Worm (Caenorhabditis elegans) whole organism, L2 larva: ENCODE measurements around the gene F58E6.13.

ENCODE experiments used
- C34F6.9 ChIP-seq: fragments of 150-350 bp; optimal IDR thresholded peaks from 2 replicates; lab custom pipeline; 2014; ENCODE audit warnings: missing biosample characterization, missing genetic modification characterization
- F13H6.1 ChIP-seq: sonication (generic microtip); optimal IDR thresholded peaks from 2 replicates; lab custom pipeline; 2016; ENCODE audit warnings: missing genetic modification characterization, missing compliant biosample characterization
- R02D3.7 ChIP-seq: fragments of 150-350 bp; optimal IDR thresholded peaks from 2 replicates; lab custom pipeline; 2014; ENCODE audit warnings: missing biosample characterization, missing genetic modification characterization
- Y55F3AM.14 ChIP-seq: fragments of 200-800 bp; sonication (Bioruptor generic); optimal IDR thresholded peaks from 2 replicates; lab custom pipeline; 2018; ENCODE audit warnings: mild to moderate bottlenecking, missing genetic modification characterization, missing compliant biosample characterization
- ZK546.5 ChIP-seq: sonication (generic microtip); optimal IDR thresholded peaks from 2 replicates; lab custom pipeline; 2017; ENCODE audit warnings: missing biosample characterization, missing genetic modification characterization
- alr-1 ChIP-seq: fragments of 150-350 bp; optimal IDR thresholded peaks from 2 replicates; lab custom pipeline; 2014; ENCODE audit warnings: missing biosample characterization, missing genetic modification characterization
- aly-2 ChIP-seq: fragments of 150-350 bp; optimal IDR thresholded peaks from 2 replicates; lab custom pipeline; 2014; ENCODE audit warnings: missing biosample characterization, missing genetic modification characterization
- ama-1 ChIP-seq: fragments of 150-350 bp; optimal IDR thresholded peaks from 2 replicates; lab custom pipeline; 2018; ENCODE audit warnings: inconsistent platforms
- blmp-1 ChIP-seq: sonication (generic microtip); optimal IDR thresholded peaks from 2 replicates; lab custom pipeline; 2017; ENCODE audit warnings: missing genetic modification characterization, mild to moderate bottlenecking, missing compliant biosample characterization, antibody characterized with exemption, moderate library complexity; ENCODE audit not compliant: insufficient read depth
- ceh-16 ChIP-seq: fragments of 150-350 bp; optimal IDR thresholded peaks from 2 replicates; lab custom pipeline; 2014; ENCODE audit warnings: missing biosample characterization, missing genetic modification characterization
- ceh-82 ChIP-seq: fragments of 150-350 bp; optimal IDR thresholded peaks from 2 replicates; lab custom pipeline; 2014; ENCODE audit warnings: missing biosample characterization, missing genetic modification characterization
- crh-2 ChIP-seq: sonication (generic microtip); optimal IDR thresholded peaks from 2 replicates; lab custom pipeline; 2017; ENCODE audit warnings: missing biosample characterization, missing genetic modification characterization
- dmd-4 ChIP-seq: sonication (generic microtip); optimal IDR thresholded peaks from 2 replicates; lab custom pipeline; 2017; ENCODE audit warnings: missing biosample characterization, missing genetic modification characterization
- egl-27 ChIP-seq: sonication (generic microtip); optimal IDR thresholded peaks from 3 replicates; lab custom pipeline; 2017; ENCODE audit warnings: missing biosample characterization, missing genetic modification reagents, missing genetic modification characterization
- elt-1 ChIP-seq: fragments of 150-350 bp; optimal IDR thresholded peaks from 2 replicates; lab custom pipeline; 2014; ENCODE audit warnings: missing biosample characterization, missing genetic modification characterization
- elt-3 ChIP-seq: sonication (generic microtip); optimal IDR thresholded peaks from 2 replicates; lab custom pipeline; 2017; ENCODE audit warnings: missing biosample characterization, missing genetic modification characterization
- fos-1 ChIP-seq: fragments of 150-350 bp; optimal IDR thresholded peaks from 2 replicates; lab custom pipeline; 2014; ENCODE audit warnings: missing biosample characterization, missing genetic modification characterization
- gmeb-1 ChIP-seq: fragments of 150-350 bp; optimal IDR thresholded peaks from 2 replicates; lab custom pipeline; 2014; ENCODE audit warnings: missing biosample characterization, missing genetic modification characterization
- lin-11 ChIP-seq: fragments of 150-350 bp; sonication (generic microtip); optimal IDR thresholded peaks from 2 replicates; lab custom pipeline; 2014; ENCODE audit warnings: missing biosample characterization, missing genetic modification characterization, inconsistent platforms, mixed read lengths
- lin-13 ChIP-seq: fragments of 150-350 bp; optimal IDR thresholded peaks from 2 replicates; lab custom pipeline; 2014; ENCODE audit warnings: missing biosample characterization, missing genetic modification reagents, missing genetic modification characterization
- lin-39 ChIP-seq: fragments of 150-350 bp; optimal IDR thresholded peaks from 2 replicates; lab custom pipeline; 2014; ENCODE audit warnings: missing biosample characterization, missing genetic modification reagents, missing genetic modification characterization
- lsy-2 ChIP-seq, 2 experiments: fragments of 150-350 bp in 1 of 2; sonication (generic microtip) in 1 of 2; optimal IDR thresholded peaks; 2 replicates each; lab custom pipeline; 2014 to 2017; ENCODE audit warnings: missing biosample characterization in 2 of 2, missing genetic modification characterization in 2 of 2
- mab-5 ChIP-seq: fragments of 150-350 bp; optimal IDR thresholded peaks from 2 replicates; lab custom pipeline; 2014; ENCODE audit warnings: missing biosample characterization, missing genetic modification characterization
- mbf-1 ChIP-seq: sonication (generic microtip); optimal IDR thresholded peaks from 2 replicates; lab custom pipeline; 2017; ENCODE audit warnings: missing biosample characterization, missing genetic modification characterization
- mdl-1 ChIP-seq, 2 experiments: fragments of 150-350 bp in 1 of 2; sonication (generic microtip) in 1 of 2; optimal IDR thresholded peaks; 2 replicates each; lab custom pipeline; 2017; ENCODE audit warnings: missing biosample characterization in 2 of 2, missing genetic modification characterization in 2 of 2
- nhr-10 ChIP-seq: sonication (generic microtip); optimal IDR thresholded peaks from 2 replicates; lab custom pipeline; 2017; ENCODE audit warnings: missing biosample characterization, missing genetic modification characterization
- nhr-11 ChIP-seq: fragments of 150-350 bp; optimal IDR thresholded peaks from 2 replicates; lab custom pipeline; 2014; ENCODE audit warnings: missing biosample characterization, missing genetic modification characterization
- nhr-12 ChIP-seq: fragments of 150-350 bp; optimal IDR thresholded peaks from 2 replicates; lab custom pipeline; 2014; ENCODE audit warnings: missing biosample characterization, missing genetic modification characterization
- nhr-129 ChIP-seq: fragments of 150-350 bp; optimal IDR thresholded peaks from 2 replicates; lab custom pipeline; 2014; ENCODE audit warnings: missing biosample characterization, missing genetic modification characterization
- nhr-21 ChIP-seq: fragments of 150-350 bp; optimal IDR thresholded peaks from 2 replicates; lab custom pipeline; 2014; ENCODE audit warnings: missing biosample characterization, missing genetic modification characterization
- nhr-23 ChIP-seq: fragments of 150-350 bp; optimal IDR thresholded peaks from 2 replicates; lab custom pipeline; 2014; ENCODE audit warnings: missing biosample characterization, missing genetic modification reagents, missing genetic modification characterization
- nhr-237 ChIP-seq: fragments of 150-350 bp; optimal IDR thresholded peaks from 2 replicates; lab custom pipeline; 2014; ENCODE audit warnings: missing biosample characterization, missing genetic modification characterization
- nhr-25 ChIP-seq: fragments of 150-350 bp; sonication (generic microtip); optimal IDR thresholded peaks from 3 replicates; lab custom pipeline; 2014; ENCODE audit warnings: missing biosample characterization, missing genetic modification characterization
- nhr-6 ChIP-seq: fragments of 150-350 bp; optimal IDR thresholded peaks from 2 replicates; lab custom pipeline; 2014; ENCODE audit warnings: missing biosample characterization, missing genetic modification characterization
- nhr-77 ChIP-seq: fragments of 150-350 bp; optimal IDR thresholded peaks from 2 replicates; lab custom pipeline; 2014; ENCODE audit warnings: missing biosample characterization, missing genetic modification characterization
- peb-1 ChIP-seq: fragments of 150-350 bp; optimal IDR thresholded peaks from 2 replicates; lab custom pipeline; 2014; ENCODE audit warnings: missing biosample characterization, missing genetic modification characterization
- sem-4 ChIP-seq: fragments of 150-350 bp; optimal IDR thresholded peaks from 2 replicates; lab custom pipeline; 2014; ENCODE audit warnings: missing biosample characterization, missing genetic modification reagents, missing genetic modification characterization
- skn-1 ChIP-seq: sonication (generic microtip); optimal IDR thresholded peaks from 2 replicates; lab custom pipeline; 2017; ENCODE audit warnings: missing biosample characterization, missing genetic modification characterization
- sma-3 ChIP-seq: sonication (generic microtip); optimal IDR thresholded peaks from 2 replicates; lab custom pipeline; 2016; ENCODE audit warnings: missing genetic modification reagents, missing genetic modification characterization, missing compliant biosample characterization
- sma-9 ChIP-seq, 2 experiments: fragments of 150-350 bp in 1 of 2; sonication (generic microtip) in 1 of 2; optimal IDR thresholded peaks; 2 replicates each; lab custom pipeline; 2014 to 2016; ENCODE audit warnings: missing genetic modification characterization in 2 of 2, mild to moderate bottlenecking in 1 of 2, missing biosample characterization in 1 of 2, missing compliant biosample characterization in 1 of 2, missing genetic modification reagents in 1 of 2, moderate library complexity in 1 of 2
- snpc-4 ChIP-seq: fragments of 150-350 bp; optimal IDR thresholded peaks from 2 replicates; lab custom pipeline; 2014; ENCODE audit warnings: missing biosample characterization, missing genetic modification characterization
- unc-39 ChIP-seq: fragments of 150-350 bp; optimal IDR thresholded peaks from 2 replicates; lab custom pipeline; 2014; ENCODE audit warnings: missing biosample characterization, missing genetic modification characterization
- unc-55 ChIP-seq: fragments of 150-350 bp; sonication (generic microtip); optimal IDR thresholded peaks from 3 replicates; lab custom pipeline; 2014; ENCODE audit warnings: missing biosample characterization, missing genetic modification reagents, missing genetic modification characterization
- unc-62 ChIP-seq: fragments of 150-350 bp; optimal IDR thresholded peaks from 2 replicates; lab custom pipeline; 2014; ENCODE audit warnings: missing biosample characterization, missing genetic modification reagents, missing genetic modification characterization
- zag-1 ChIP-seq: fragments of 150-350 bp; optimal IDR thresholded peaks from 2 replicates; lab custom pipeline; 2014; ENCODE audit warnings: missing biosample characterization, missing genetic modification characterization
- ztf-1 ChIP-seq: fragments of 200-800 bp; sonication (Bioruptor generic); conservative IDR thresholded peaks from 2 replicates; pipeline ENCODE4 v1.3.6; 2022; ENCODE audit warnings: missing genetic modification characterization, missing compliant biosample characterization
- ztf-11 ChIP-seq: sonication (generic microtip); optimal IDR thresholded peaks from 2 replicates; lab custom pipeline; 2017; ENCODE audit warnings: missing biosample characterization, missing genetic modification characterization
- ztf-4 ChIP-seq: fragments of 150-350 bp; optimal IDR thresholded peaks from 2 replicates; lab custom pipeline; 2014; ENCODE audit warnings: missing biosample characterization, missing genetic modification characterization

The F58E6.13 gene

DNA sequence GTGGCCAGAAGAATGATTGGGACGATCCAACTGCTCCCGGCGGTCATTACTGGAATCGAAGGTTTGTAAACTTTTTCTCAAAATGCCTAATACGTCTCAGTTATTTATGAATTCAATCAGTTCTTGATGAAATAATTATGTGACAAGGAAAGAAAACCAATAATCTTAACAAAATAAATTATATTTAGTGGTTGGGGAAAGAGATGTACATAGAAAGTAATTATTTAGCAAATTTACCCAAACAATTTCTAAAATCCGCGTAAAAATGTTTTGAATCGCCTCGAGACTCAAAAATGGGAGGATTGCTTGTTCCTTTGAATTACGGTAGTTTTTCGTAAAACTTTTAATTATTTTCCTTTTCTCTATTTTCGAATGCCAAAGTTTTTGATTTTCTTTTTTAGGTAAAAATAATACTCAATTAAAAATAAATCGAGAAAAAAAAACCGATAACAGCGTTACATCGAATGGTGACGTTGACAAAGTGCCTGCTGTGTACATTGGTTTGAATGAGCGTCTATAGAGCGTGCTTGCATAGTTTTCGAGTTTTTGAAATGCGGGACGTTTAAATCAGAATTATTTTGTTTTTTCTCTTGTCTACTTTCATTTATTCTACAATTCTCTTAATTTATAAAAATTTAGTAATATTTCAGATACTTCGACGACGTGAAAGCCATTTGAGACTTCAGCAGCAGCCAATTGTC lies 15.4 kb upstream of the F58E6.13 start, which contains the start of the genes aagr-3 and drap-1 (continued):
- TF ChIP-seq nhr-23 = no peak
- peak; percentile 86 for TF ChIP-seq unc-55 (GFP tag; lab: Kevin White, UChicago)
- TF ChIP-seq mdl-1 (tag; optimal IDR thresholded peaks at IDR 0.05; lab: Kevin White, UChicago) = no peak

- TF ChIP-seq peb-1 (tag; lab: Kevin White, UChicago) (no peak), unc-62 (GFP tag; lab: Kevin White, UChicago) (no peak), snpc-4 (tag; lab: Kevin White, UChicago) (peak; percentile 79), elt-1 (tag; lab: Kevin White, UChicago) (no peak), nhr-129 (peak; percentile 98), nhr-10 (tag; lab: Kevin White, UChicago) (peak; percentile 23), unc-55 (GFP tag; lab: Kevin White, UChicago) (peak; percentile 95), lin-11 (tag; lab: Kevin White, UChicago) (peak; percentile 98), dmd-4 (tag; lab: Kevin White, UChicago) (no peak), nhr-77 (tag; lab: Kevin White, UChicago) (no peak), lsy-2 (tag; optimal IDR thresholded peaks at IDR 0.05; lab: Kevin White, UChicago) (peak; percentile 90 to 98), egl-27 (tag; lab: Kevin White, UChicago) (peak; percentile 85), F13H6.1 (tag; lab: Kevin White, UChicago) (peak; percentile 98), mbf-1 (tag; lab: Kevin White, UChicago) (no peak), ztf-1 (GFP tag; lab: Robert Waterston, UW) (0 out of 2 replicates have a peak, but pooled peaks have one; percentile 63), nhr-11 (tag; lab: Kevin White, UChicago) (peak; percentile 77), nhr-6 (tag; lab: Kevin White, UChicago) (peak; percentile 77), mab-5 (peak; percentile 76), fos-1 (peak; percentile 97), nhr-21 (peak; percentile 96), ztf-4 (tag; lab: Kevin White, UChicago) (peak; percentile 94), nhr-25 (tag; lab: Kevin White, UChicago) (peak; percentile 93), nhr-237 (tag; lab: Kevin White, UChicago) (no peak), elt-3 (tag; lab: Kevin White, UChicago) (no peak), ceh-16 (peak; percentile 91), ztf-11 (tag; lab: Kevin White, UChicago) (peak; percentile 39), lin-39 (peak; percentile 80), ama-1 (lab: Kevin White, UChicago) (peak; percentile 99), unc-39 (peak; percentile 69), sma-9 (GFP tag; optimal IDR thresholded peaks at IDR 0.05; lab: Kevin White, UChicago) (peak; percentile 90), sma-9 (tag; optimal IDR thresholded peaks at IDR 0.05; lab: Kevin White, UChicago) (no peak), gmeb-1 (tag; lab: Kevin White, UChicago) (peak; percentile 68), alr-1 (tag; lab: Kevin White, UChicago) (no peak), skn-1 (tag; lab: Kevin White, UChicago) (peak; percentile 55), sem-4 (tag; lab: Kevin White, UChicago) (peak; percentile 61), lin-13 (GFP tag; lab: Kevin White, UChicago) (peak; percentile 88), ceh-82 (tag; lab: Kevin White, UChicago) (no peak), C34F6.9 (tag; lab: Kevin White, UChicago) (peak; percentile 96), blmp-1 (tag; lab: Kevin White, UChicago) (peak; percentile 76), R02D3.7 (tag; lab: Kevin White, UChicago) (no peak), sma-3 (GFP tag; lab: Kevin White, UChicago) (peak; percentile 93), crh-2 (tag; lab: Kevin White, UChicago) (peak; percentile 98), ZK546.5 (tag; lab: Kevin White, UChicago) (peak; percentile 61), nhr-23 (no peak), mdl-1 (tag; optimal IDR thresholded peaks at IDR 0.05; lab: Kevin White, UChicago) (peak; percentile 90 to 98), aly-2 (tag; lab: Kevin White, UChicago) (no peak), Y55F3AM.14 (GFP tag; lab: Kevin White, UChicago) (peak; percentile 90), nhr-12 (tag; lab: Kevin White, UChicago) (no peak), zag-1 (peak; percentile 93)
- TF ChIP-seq, all 48 proteins: peak for 34
These were observed 14.0 kb upstream of the F58E6.13 start for ce11 chrV:9730743-9731706.
